Worm (Caenorhabditis elegans): Measurements from ENCODE around the gene C14A4.7.

The C14A4.7 gene

ce11 chrII:10551985-10552736 is 44.2 kb downstream of the C14A4.7 start (continued):
- TF ChIP-seq elt-3 (tag; optimal IDR thresholded peaks at IDR 0.05) (peak in 2 of 3 experiments; percentile 19 to 48), snpc-4 (tag; optimal IDR thresholded peaks at IDR 0.05) (peak; percentile 83), aly-2 (tag; optimal IDR thresholded peaks at IDR 0.05) (peak; percentile 20), eor-1 (tag; optimal IDR thresholded peaks at IDR 0.05) (peak; percentile 29 to 80), fkh-10 (GFP tag; optimal IDR thresholded peaks at IDR 0.05) (peak; percentile 95), unc-39 (tag; optimal IDR thresholded peaks at IDR 0.05) (no peak), ama-1 (optimal IDR thresholded peaks at IDR 0.05) (peak; percentile 95), nhr-23 (tag; optimal IDR thresholded peaks at IDR 0.05) (peak; percentile 99), nhr-12 (tag; optimal IDR thresholded peaks at IDR 0.05) (no peak), nhr-11 (tag; optimal IDR thresholded peaks at IDR 0.05) (peak; percentile 98), ztf-11 (tag; optimal IDR thresholded peaks at IDR 0.05) (no peak), fos-1 (tag; optimal IDR thresholded peaks at IDR 0.05) (no peak), egl-5 (tag; optimal IDR thresholded peaks at IDR 0.05) (peak; percentile 97), elt-1 (tag; optimal IDR thresholded peaks at IDR 0.05) (peak; percentile 38), nhr-76 (tag; optimal IDR thresholded peaks at IDR 0.05) (peak; percentile 57), tbx-2 (tag; optimal IDR thresholded peaks at IDR 0.05) (peak; percentile 84), nhr-237 (tag; optimal IDR thresholded peaks at IDR 0.05) (no peak)

- TF ChIP-seq ceh-28 (tag; optimal IDR thresholded peaks at IDR 0.05), result no peak
- TF ChIP-seq lin-15B (tag; optimal IDR thresholded peaks at IDR 0.05), result no peak
- TF ChIP-seq mdl-1 (tag; optimal IDR thresholded peaks at IDR 0.05), result no peak
- TF ChIP-seq elt-3 (tag; optimal IDR thresholded peaks at IDR 0.05), result peak in 1 of 3 experiments; percentile 40
- TF ChIP-seq nhr-76 (tag; optimal IDR thresholded peaks at IDR 0.05), result no peak
- TF ChIP-seq elt-2 (tag; optimal IDR thresholded peaks at IDR 0.05), result peak; percentile 10
- no peak for TF ChIP-seq ceh-9 (tag; optimal IDR thresholded peaks at IDR 0.05)
- no peak for TF ChIP-seq aly-2 (tag; optimal IDR thresholded peaks at IDR 0.05)
- TF ChIP-seq snpc-4 (tag; optimal IDR thresholded peaks at IDR 0.05), result no peak
- peak; percentile 27 for TF ChIP-seq ama-1 (optimal IDR thresholded peaks at IDR 0.05)
- TF ChIP-seq nhr-77 (tag; optimal IDR thresholded peaks at IDR 0.05), result no peak
- TF ChIP-seq pqm-1 (tag; optimal IDR thresholded peaks at IDR 0.05), result no peak
- no peak for TF ChIP-seq fkh-10 (GFP tag; optimal IDR thresholded peaks at IDR 0.05)
- TF ChIP-seq nhr-67 (tag; optimal IDR thresholded peaks at IDR 0.05), result no peak
- no peak for TF ChIP-seq hmg-11 (tag; optimal IDR thresholded peaks at IDR 0.05)
- TF ChIP-seq unc-62 (GFP tag; optimal IDR thresholded peaks at IDR 0.05), result no peak
- TF ChIP-seq eor-1 (tag; optimal IDR thresholded peaks at IDR 0.05), result no peak
- no peak for TF ChIP-seq zag-1 (tag; optimal IDR thresholded peaks at IDR 0.05)
- TF ChIP-seq daf-12 (tag; optimal IDR thresholded peaks at IDR 0.05), result no peak
- TF ChIP-seq fos-1 (tag; optimal IDR thresholded peaks at IDR 0.05), result no peak
- no peak for TF ChIP-seq ceh-82 (tag; optimal IDR thresholded peaks at IDR 0.05)
- no peak for TF ChIP-seq jun-1 (tag; optimal IDR thresholded peaks at IDR 0.05)
- TF ChIP-seq sea-2 (GFP tag; optimal IDR thresholded peaks at IDR 0.05), result no peak
- no peak for TF ChIP-seq mml-1 (tag; optimal IDR thresholded peaks at IDR 0.05)
- TF ChIP-seq nhr-11 (tag; optimal IDR thresholded peaks at IDR 0.05), result peak; percentile 45
- TF ChIP-seq lsy-12 (tag; optimal IDR thresholded peaks at IDR 0.05), result no peak
- TF ChIP-seq tbx-2 (tag; optimal IDR thresholded peaks at IDR 0.05), result no peak
- no peak for TF ChIP-seq nhr-43 (tag; optimal IDR thresholded peaks at IDR 0.05; ENCODE audit: poor library complexity, severe bottlenecking)
- TF ChIP-seq ZK546.5 (tag; optimal IDR thresholded peaks at IDR 0.05), result no peak
- TF ChIP-seq R02D3.7 (tag; optimal IDR thresholded peaks at IDR 0.05), result no peak
- TF ChIP-seq fkh-2 (tag; optimal IDR thresholded peaks at IDR 0.05), result no peak
- no peak for TF ChIP-seq nhr-12 (tag; optimal IDR thresholded peaks at IDR 0.05)
- TF ChIP-seq ztf-11 (tag; optimal IDR thresholded peaks at IDR 0.05), result no peak
- peak; percentile 37 for TF ChIP-seq nhr-25 (tag; optimal IDR thresholded peaks at IDR 0.05)
- TF ChIP-seq ceh-16 (tag; optimal IDR thresholded peaks at IDR 0.05), result no peak
- TF ChIP-seq elt-1 (tag; optimal IDR thresholded peaks at IDR 0.05), result no peak
- TF ChIP-seq unc-39 (tag; optimal IDR thresholded peaks at IDR 0.05), result no peak
- no peak for TF ChIP-seq lin-39 (tag; optimal IDR thresholded peaks at IDR 0.05)
- TF ChIP-seq nhr-237 (tag; optimal IDR thresholded peaks at IDR 0.05), result no peak
- no peak for TF ChIP-seq ztf-4 (tag; optimal IDR thresholded peaks at IDR 0.05)
- peak; percentile 26 for TF ChIP-seq nhr-23 (tag; optimal IDR thresholded peaks at IDR 0.05)
- no peak for TF ChIP-seq egl-27 (tag; optimal IDR thresholded peaks at IDR 0.05)
- TF ChIP-seq pha-4 (tag; optimal IDR thresholded peaks at IDR 0.05), result peak; percentile 58
- peak; percentile 33 for TF ChIP-seq egl-5 (tag; optimal IDR thresholded peaks at IDR 0.05)
- no peak for TF ChIP-seq nfya-1 (tag; optimal IDR thresholded peaks at IDR 0.05; ENCODE audit: insufficient read depth)
- no peak for TF ChIP-seq nhr-28 (tag; optimal IDR thresholded peaks at IDR 0.05)
- TF ChIP-seq skn-1 (tag; optimal IDR thresholded peaks at IDR 0.05), result no peak
Measured at ce11 chrII:10550872-10551647, 45.3 kb downstream of the C14A4.7 start.
